Worm (Caenorhabditis elegans) whole organism, L3 larva: Measurements from ENCODE around the gene T19D12.5.
A peak's percentile ranks its signal among the peaks of the same experiment; 100 is the strongest.

ENCODE experiments used
- R02D3.7 ChIP-seq: fragments of 150-350 bp; optimal IDR thresholded peaks from 2 replicates; lab custom pipeline; 2014; ENCODE audit warnings: missing biosample characterization, missing genetic modification characterization
- ZK546.5 ChIP-seq: sonication (generic microtip); optimal IDR thresholded peaks from 2 replicates; lab custom pipeline; 2017; ENCODE audit warnings: missing biosample characterization, missing genetic modification characterization
- aly-2 ChIP-seq: fragments of 150-350 bp; optimal IDR thresholded peaks from 2 replicates; lab custom pipeline; 2014; ENCODE audit warnings: missing biosample characterization, missing genetic modification characterization
- ama-1 ChIP-seq: fragments of 150-350 bp; optimal IDR thresholded peaks from 2 replicates; lab custom pipeline; 2018
- ceh-16 ChIP-seq: sonication (generic microtip); optimal IDR thresholded peaks from 2 replicates; lab custom pipeline; 2017; ENCODE audit warnings: missing biosample characterization, missing genetic modification characterization
- ceh-28 ChIP-seq: fragments of 150-350 bp; optimal IDR thresholded peaks from 2 replicates; lab custom pipeline; 2014; ENCODE audit warnings: missing biosample characterization, missing genetic modification reagents, missing genetic modification characterization
- ceh-82 ChIP-seq: fragments of 150-350 bp; optimal IDR thresholded peaks from 2 replicates; lab custom pipeline; 2014; ENCODE audit warnings: missing biosample characterization, missing genetic modification characterization
- ceh-9 ChIP-seq: sonication (generic microtip); optimal IDR thresholded peaks from 2 replicates; lab custom pipeline; 2018; ENCODE audit warnings: missing biosample characterization, missing genetic modification characterization
- daf-12 ChIP-seq: fragments of 150-350 bp; optimal IDR thresholded peaks from 2 replicates; lab custom pipeline; 2014; ENCODE audit warnings: missing biosample characterization, missing genetic modification reagents, missing genetic modification characterization
- egl-27 ChIP-seq: sonication (generic microtip); optimal IDR thresholded peaks from 4 replicates; lab custom pipeline; 2017; ENCODE audit warnings: missing biosample characterization, missing genetic modification reagents, missing genetic modification characterization
- egl-5 ChIP-seq: fragments of 150-350 bp; optimal IDR thresholded peaks from 2 replicates; lab custom pipeline; 2017; ENCODE audit warnings: missing biosample characterization, missing genetic modification reagents, missing genetic modification characterization, inconsistent platforms
- elt-1 ChIP-seq: fragments of 150-350 bp; optimal IDR thresholded peaks from 2 replicates; lab custom pipeline; 2014; ENCODE audit warnings: missing biosample characterization, missing genetic modification characterization
- elt-2 ChIP-seq: sonication (generic microtip); optimal IDR thresholded peaks from 2 replicates; lab custom pipeline; 2016; ENCODE audit warnings: missing genetic modification reagents, mild to moderate bottlenecking, missing genetic modification characterization, missing compliant biosample characterization
- elt-3 ChIP-seq, 3 experiments: fragments of 150-350 bp in 1 of 3; sonication (generic microtip) in 2 of 3; optimal IDR thresholded peaks; 2 replicates in 2 of 3; 4 replicates in 1 of 3; lab custom pipeline; 2014 to 2017; ENCODE audit warnings: missing biosample characterization in 3 of 3, missing genetic modification characterization in 3 of 3
- fkh-10 ChIP-seq: sonication (generic microtip); optimal IDR thresholded peaks from 2 replicates; lab custom pipeline; 2017; ENCODE audit warnings: missing biosample characterization, missing genetic modification reagents, missing genetic modification characterization
- fos-1 ChIP-seq: fragments of 150-350 bp; optimal IDR thresholded peaks from 2 replicates; lab custom pipeline; 2014; ENCODE audit warnings: missing biosample characterization, missing genetic modification characterization
- hmg-11 ChIP-seq: sonication (generic microtip); optimal IDR thresholded peaks from 2 replicates; lab custom pipeline; 2016; ENCODE audit warnings: missing genetic modification characterization, missing compliant biosample characterization
- lin-15B ChIP-seq: fragments of 150-350 bp; optimal IDR thresholded peaks from 2 replicates; lab custom pipeline; 2014; ENCODE audit warnings: missing biosample characterization, missing genetic modification characterization
- lin-39 ChIP-seq: fragments of 150-350 bp; optimal IDR thresholded peaks from 2 replicates; lab custom pipeline; 2018; ENCODE audit warnings: missing biosample characterization, missing genetic modification reagents, missing genetic modification characterization
- mdl-1 ChIP-seq: fragments of 150-350 bp; optimal IDR thresholded peaks from 2 replicates; lab custom pipeline; 2014; ENCODE audit warnings: missing biosample characterization, missing genetic modification characterization
- nfya-1 ChIP-seq: sonication (generic microtip); optimal IDR thresholded peaks from 2 replicates; lab custom pipeline; 2017; ENCODE audit warnings: missing genetic modification characterization, mild to moderate bottlenecking, missing compliant biosample characterization, antibody characterized with exemption, moderate library complexity; ENCODE audit not compliant: insufficient read depth
- nhr-11 ChIP-seq: fragments of 150-350 bp; optimal IDR thresholded peaks from 2 replicates; lab custom pipeline; 2014; ENCODE audit warnings: missing biosample characterization, missing genetic modification characterization
- nhr-23 ChIP-seq: fragments of 150-350 bp; optimal IDR thresholded peaks from 2 replicates; lab custom pipeline; 2014; ENCODE audit warnings: missing biosample characterization, missing genetic modification reagents, missing genetic modification characterization
- nhr-237 ChIP-seq: fragments of 150-350 bp; optimal IDR thresholded peaks from 2 replicates; lab custom pipeline; 2014; ENCODE audit warnings: missing biosample characterization, missing genetic modification characterization
- nhr-25 ChIP-seq: sonication (generic microtip); optimal IDR thresholded peaks from 2 replicates; lab custom pipeline; 2017; ENCODE audit warnings: missing biosample characterization, missing genetic modification characterization
- nhr-28 ChIP-seq: fragments of 150-350 bp; optimal IDR thresholded peaks from 2 replicates; lab custom pipeline; 2014; ENCODE audit warnings: missing biosample characterization, missing genetic modification characterization
- nhr-43 ChIP-seq: sonication (generic microtip); optimal IDR thresholded peaks from 2 replicates; lab custom pipeline; 2016; ENCODE audit warnings: mild to moderate bottlenecking, missing genetic modification characterization, missing compliant biosample characterization; ENCODE audit not compliant: poor library complexity, severe bottlenecking
- nhr-67 ChIP-seq: fragments of 150-350 bp; optimal IDR thresholded peaks from 2 replicates; lab custom pipeline; 2014; ENCODE audit warnings: missing biosample characterization, missing genetic modification characterization
- nhr-77 ChIP-seq: fragments of 150-350 bp; optimal IDR thresholded peaks from 2 replicates; lab custom pipeline; 2014; ENCODE audit warnings: missing biosample characterization, missing genetic modification characterization
- pha-4 ChIP-seq: fragments of 150-350 bp; optimal IDR thresholded peaks from 2 replicates; lab custom pipeline; 2014; ENCODE audit warnings: missing biosample characterization, missing genetic modification reagents, missing genetic modification characterization
- pqm-1 ChIP-seq: fragments of 150-350 bp; optimal IDR thresholded peaks from 2 replicates; lab custom pipeline; 2017; ENCODE audit warnings: missing biosample characterization, missing genetic modification characterization, inconsistent platforms
- sea-2 ChIP-seq: fragments of 150-350 bp; sonication (generic microtip); optimal IDR thresholded peaks from 4 replicates; lab custom pipeline; 2014; ENCODE audit warnings: missing biosample characterization, missing genetic modification reagents, missing genetic modification characterization
- skn-1 ChIP-seq: fragments of 150-350 bp; optimal IDR thresholded peaks from 2 replicates; lab custom pipeline; 2014; ENCODE audit warnings: missing biosample characterization, missing genetic modification characterization
- tbx-2 ChIP-seq: sonication (generic microtip); optimal IDR thresholded peaks from 2 replicates; lab custom pipeline; 2016; ENCODE audit warnings: mild to moderate bottlenecking, missing genetic modification characterization, missing compliant biosample characterization
- unc-62 ChIP-seq: fragments of 150-350 bp; sonication (generic microtip); optimal IDR thresholded peaks from 4 replicates; lab custom pipeline; 2014; ENCODE audit warnings: missing biosample characterization, missing genetic modification reagents, missing genetic modification characterization
- zag-1 ChIP-seq: fragments of 150-350 bp; optimal IDR thresholded peaks from 2 replicates; lab custom pipeline; 2014; ENCODE audit warnings: missing biosample characterization, missing genetic modification characterization

The T19D12.5 gene

ce11 chrII:6673894-6674293 lies 37.9 kb upstream of the T19D12.5 start, which contains the start of gene H43E16.1:
Gene H43E16.1, plus strand, starts transcription at chrII:6674268.
- TF ChIP-seq elt-2 (tag; lab: Kevin White, UChicago) (peak; percentile 86), nhr-77 (tag; lab: Kevin White, UChicago) (no peak), sea-2 (GFP tag; lab: Kevin White, UChicago) (no peak), hmg-11 (tag; lab: Kevin White, UChicago) (no peak), R02D3.7 (tag; lab: Kevin White, UChicago) (no peak), fkh-10 (GFP tag; lab: Kevin White, UChicago) (no peak), skn-1 (tag; lab: Kevin White, UChicago) (no peak), ama-1 (lab: Kevin White, UChicago) (no peak), nhr-25 (tag; lab: Kevin White, UChicago) (no peak), lin-15B (tag; lab: Kevin White, UChicago) (no peak), ceh-28 (tag; lab: Kevin White, UChicago) (no peak), pqm-1 (tag; lab: Kevin White, UChicago) (peak; percentile 62), nhr-67 (tag; lab: Kevin White, UChicago) (no peak), nhr-237 (no peak)
- TF ChIP-seq, all 47 proteins: peak for 2

- TF ChIP-seq aly-2 (tag; lab: Kevin White, UChicago) = no peak
- no peak for TF ChIP-seq ceh-82
- no peak for TF ChIP-seq daf-12 (tag; lab: Kevin White, UChicago)
- no peak for TF ChIP-seq nhr-43 (tag; lab: Kevin White, UChicago)
- no peak for TF ChIP-seq sea-2 (GFP tag; lab: Kevin White, UChicago)
- TF ChIP-seq nhr-23 (tag; lab: Kevin White, UChicago) = no peak
- no peak for TF ChIP-seq ZK546.5 (tag; lab: Kevin White, UChicago)
- no peak for TF ChIP-seq tbx-2 (tag; lab: Kevin White, UChicago)
- TF ChIP-seq elt-2 (tag; lab: Kevin White, UChicago) = no peak
- no peak for TF ChIP-seq nhr-11 (tag; lab: Kevin White, UChicago)
- TF ChIP-seq R02D3.7 (tag; lab: Kevin White, UChicago) = no peak
- TF ChIP-seq nhr-25 (tag; lab: Kevin White, UChicago) = no peak
- no peak for TF ChIP-seq nhr-28
- TF ChIP-seq lin-39 = no peak
- TF ChIP-seq fkh-10 (GFP tag; lab: Kevin White, UChicago) = no peak
- no peak for TF ChIP-seq elt-1 (tag; lab: Kevin White, UChicago)
- TF ChIP-seq unc-62 (GFP tag; lab: Kevin White, UChicago) = no peak
- TF ChIP-seq elt-3 (tag; optimal IDR thresholded peaks at IDR 0.05; lab: Kevin White, UChicago) = no peak
These were observed 32.5 kb upstream of the T19D12.5 start for ce11 chrII:6668496-6668895.

- TF ChIP-seq egl-27 (tag; lab: Kevin White, UChicago) = no peak
- TF ChIP-seq zag-1 (tag; lab: Kevin White, UChicago) = no peak
- no peak for TF ChIP-seq ceh-28 (tag; lab: Kevin White, UChicago)
- no peak for TF ChIP-seq sea-2 (GFP tag; lab: Kevin White, UChicago)
- TF ChIP-seq mdl-1 (tag; lab: Kevin White, UChicago) = no peak
- TF ChIP-seq lin-39 = no peak
- TF ChIP-seq ceh-9 = no peak
These were observed 31.5 kb upstream of the T19D12.5 start for ce11 chrII:6667534-6667933.

- TF ChIP-seq nhr-28 (no peak), unc-62 (GFP tag; lab: Kevin White, UChicago) (no peak), hmg-11 (tag; lab: Kevin White, UChicago) (no peak), R02D3.7 (tag; lab: Kevin White, UChicago) (no peak), nhr-11 (tag; lab: Kevin White, UChicago) (no peak), nfya-1 (tag; lab: Kevin White, UChicago) (no peak), pha-4 (tag; lab: Kevin White, UChicago) (no peak), lin-39 (no peak), tbx-2 (tag; lab: Kevin White, UChicago) (no peak), skn-1 (tag; lab: Kevin White, UChicago) (no peak), aly-2 (tag; lab: Kevin White, UChicago) (no peak), zag-1 (tag; lab: Kevin White, UChicago) (no peak), daf-12 (tag; lab: Kevin White, UChicago) (no peak), egl-5 (no peak), fos-1 (no peak), sea-2 (GFP tag; lab: Kevin White, UChicago) (no peak), ceh-16 (tag; lab: Kevin White, UChicago) (no peak)
These were observed 30.6 kb upstream of the T19D12.5 start, which contains the start of gene T19D12.1 for ce11 chrII:6666598-6666997. Gene T19D12.1, plus strand, starts transcription at chrII:6666898.
